Fruit fly (Drosophila melanogaster) whole organism: Measurements from ENCODE around the gene nyo.

Experiments
- CG8478 ChIP-seq: fragments of >200 bp; optimal IDR thresholded peaks from 2 replicates; lab custom pipeline; 2018; ENCODE audit warnings: inconsistent platforms
- Dll ChIP-seq: fragments of >200 bp; optimal IDR thresholded peaks from 2 replicates; lab custom pipeline; 2017
- EcR ChIP-seq, 2 experiments: fragments of >200 bp; optimal IDR thresholded peaks; 2 replicates each; lab custom pipeline; 2017; ENCODE audit warnings: missing biosample characterization in 2 of 2, missing genetic modification characterization in 2 of 2, missing genetic modification reagents in 2 of 2
- pan ChIP-seq: fragments of >200 bp; optimal IDR thresholded peaks from 2 replicates; lab custom pipeline; 2017
- psq ChIP-seq: fragments of >200 bp; optimal IDR thresholded peaks from 2 replicates; lab custom pipeline; 2017
- usp ChIP-seq: fragments of >200 bp; optimal IDR thresholded peaks from 2 replicates; lab custom pipeline; 2017; ENCODE audit warnings: missing biosample characterization, missing genetic modification characterization, mixed read lengths

- no peak for TF ChIP-seq psq (lab: Kevin White, UChicago)
- no peak for TF ChIP-seq pan (lab: Kevin White, UChicago)
- TF ChIP-seq EcR (GFP tag; optimal IDR thresholded peaks at IDR 0.05; lab: Kevin White, UChicago): no peak
- TF ChIP-seq Dll (lab: Kevin White, UChicago): no peak
- TF ChIP-seq CG8478: no peak
- TF ChIP-seq usp (GFP tag; lab: Kevin White, UChicago): no peak
Observed at dm6 chr3R:31590281-31590680, 47.4 kb downstream of the nyo start, which contains the start of gene CG1638.
